Worm (Caenorhabditis elegans) whole organism, L4 larva: Measurements from ENCODE around the gene hdl-1.

Experiments
- Y105C5A.15 ChIP-seq: fragments of 200-800 bp; sonication (Bioruptor generic); IDR thresholded peaks from 2 replicates; pipeline ENCODE4 v1.3.6; 2022; ENCODE audit warnings: missing genetic modification characterization, missing compliant biosample characterization
- aha-1 ChIP-seq: fragments of 150-350 bp; peaks from one replicate; lab custom pipeline; 2014; ENCODE audit warnings: missing biosample characterization, missing genetic modification characterization
- hif-1 ChIP-seq, 2 experiments: sonication (generic microtip); optimal IDR thresholded peaks; 2 replicates each; lab custom pipeline; 2016 to 2017; ENCODE audit warnings: missing compliant biosample characterization in 2 of 2, missing genetic modification characterization in 2 of 2, missing genetic modification reagents in 2 of 2, missing genotype in 2 of 2, mild to moderate bottlenecking in 1 of 2
- mdl-1 ChIP-seq, 2 experiments: fragments of 150-350 bp in 1 of 2; sonication (generic microtip) in 1 of 2; optimal IDR thresholded peaks; 2 replicates each; lab custom pipeline; 2014 to 2017; ENCODE audit warnings: missing biosample characterization in 2 of 2, missing genetic modification characterization in 2 of 2
- nhr-11 ChIP-seq: fragments of 150-350 bp; optimal IDR thresholded peaks from 2 replicates; lab custom pipeline; 2014; ENCODE audit warnings: missing biosample characterization, missing genetic modification characterization
- nhr-28 ChIP-seq: fragments of 150-350 bp; optimal IDR thresholded peaks from 2 replicates; lab custom pipeline; 2014; ENCODE audit warnings: missing biosample characterization, missing genetic modification characterization
- nhr-76 ChIP-seq: fragments of 150-350 bp; optimal IDR thresholded peaks from 2 replicates; lab custom pipeline; 2014; ENCODE audit warnings: missing biosample characterization, missing genetic modification characterization
- pha-4 ChIP-seq, 2 experiments: fragments of 150-350 bp in 1 of 2; fragments of 200-800 bp in 1 of 2; sonication (Bioruptor generic) in 1 of 2; IDR thresholded peaks in 1 of 2; optimal IDR thresholded peaks in 1 of 2; 2 replicates each; pipeline versions ENCODE4 v1.3.6 to Lab custom; 2014 to 2022; ENCODE audit warnings: missing genetic modification characterization in 2 of 2, missing genetic modification reagents in 2 of 2, missing biosample characterization in 1 of 2, missing compliant biosample characterization in 1 of 2
- rbr-2 ChIP-seq: sonication (generic microtip); optimal IDR thresholded peaks from 2 replicates; lab custom pipeline; 2016; ENCODE audit warnings: missing genotype, missing genetic modification characterization, missing compliant biosample characterization
- snpc-4 ChIP-seq: fragments of 150-350 bp; optimal IDR thresholded peaks from 2 replicates; lab custom pipeline; 2014; ENCODE audit warnings: missing biosample characterization, missing genetic modification characterization
- unc-62 ChIP-seq, 3 experiments: fragments of 150-350 bp in 1 of 3; sonication (generic microtip); optimal IDR thresholded peaks in 2 of 3; peaks in 1 of 3; 1 replicate in 1 of 3; 2 replicates in 2 of 3; lab custom pipeline; 2014 to 2017; ENCODE audit warnings: missing biosample characterization in 3 of 3, missing genetic modification characterization in 3 of 3, missing genetic modification reagents in 3 of 3, missing genotype in 1 of 3

DNA sequence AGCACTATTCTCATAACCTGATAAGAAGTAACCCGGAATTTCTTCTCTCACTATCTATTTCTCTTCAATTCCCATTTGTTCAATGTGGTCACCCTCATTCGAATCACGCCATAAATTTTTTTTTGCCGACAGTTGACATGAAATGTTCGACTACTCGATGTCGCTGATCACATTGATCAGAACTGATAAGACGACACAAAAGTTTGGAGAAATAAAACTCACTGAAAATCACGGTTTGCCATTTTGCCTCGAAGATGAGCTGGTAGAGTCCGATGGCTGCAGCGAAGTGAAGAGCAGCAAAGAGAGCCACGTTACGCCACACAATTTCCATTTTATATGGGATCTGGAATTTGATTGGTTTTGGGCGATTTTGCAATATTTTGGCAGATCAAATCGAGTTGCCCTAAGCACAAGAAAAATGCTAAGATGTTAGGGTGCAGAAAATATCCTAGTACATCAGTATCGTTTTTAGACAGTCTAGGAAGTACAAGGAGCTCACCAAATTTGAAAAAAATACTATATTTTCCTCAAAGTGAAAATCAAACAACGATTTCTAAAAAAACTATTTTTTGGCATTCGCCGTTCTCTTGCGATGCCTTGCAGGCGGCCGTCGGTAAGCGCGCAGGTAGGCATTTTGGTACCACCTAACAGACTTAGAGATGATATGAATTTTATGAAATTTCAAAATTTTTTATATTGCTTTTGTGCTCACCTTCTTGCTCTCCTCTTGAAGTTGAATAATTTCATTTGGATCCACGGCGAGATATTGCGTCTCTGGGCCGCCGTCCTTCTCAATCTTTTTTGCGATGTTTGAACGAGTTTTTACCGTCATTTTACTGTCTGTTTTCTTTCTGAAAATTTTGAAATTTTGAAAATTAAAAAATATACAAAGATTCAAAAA lies 34.5 kb downstream of the hdl-1 start, which contains the start of gene fat-6:
- TF ChIP-seq rbr-2 (peak; percentile 11), mdl-1 (tag; optimal IDR thresholded peaks at IDR 0.05; lab: Kevin White, UChicago) (peak in 1 of 2 experiments; percentile 1), pha-4 (GFP tag; IDR thresholded peaks at IDR 0.05; lab: Robert Waterston, UW) (no peak), pha-4 (tag; optimal IDR thresholded peaks at IDR 0.05; lab: Kevin White, UChicago) (no peak), unc-62 (GFP tag; optimal IDR thresholded peaks at IDR 0.05 in 1 of 2; lab: Kevin White, UChicago) (peak in 1 of 2 experiments; percentile 62), unc-62 (tag; optimal IDR thresholded peaks at IDR 0.05; lab: Kevin White, UChicago) (no peak), aha-1 (peak; percentile 66), nhr-28 (peak; percentile 84), Y105C5A.15 (GFP tag; lab: Robert Waterston, UW) (no peak), snpc-4 (tag; lab: Kevin White, UChicago) (no peak), nhr-11 (tag; lab: Kevin White, UChicago) (no peak), nhr-76 (tag; lab: Kevin White, UChicago) (no peak), hif-1 (tag; optimal IDR thresholded peaks at IDR 0.05; lab: Kevin White, UChicago) (no peak)
